Fruit fly (Drosophila melanogaster): ENCODE results near the gene CG1503.

dm6 chrX:21064927-21065326 lies 41.2 kb downstream of the CG1503 start:
- TF ChIP-seq CG8478 (optimal IDR thresholded peaks at IDR 0.05) (no peak), CTCF (optimal IDR thresholded peaks at IDR 0.05) (no peak)
